Fruit fly (Drosophila melanogaster) whole organism, wandering third instar larva: ENCODE results near the gene trx.

Source experiments
- Abd-B ChIP-seq: fragments of >200 bp; optimal IDR thresholded peaks from 2 replicates; lab custom pipeline; 2017; ENCODE audit warnings: missing biosample characterization, missing genetic modification characterization
- CG32264 ChIP-seq: fragments of 200-800 bp; sonication (Bioruptor generic); optimal IDR thresholded peaks from 2 replicates; lab custom pipeline; 2016; ENCODE audit warnings: missing biosample characterization, missing genetic modification characterization
- CG9705 ChIP-seq: fragments of 200-800 bp; sonication (Bioruptor generic); optimal IDR thresholded peaks from 2 replicates; lab custom pipeline; 2018; ENCODE audit warnings: missing biosample characterization, mild to moderate bottlenecking, missing genetic modification characterization
- CrebA ChIP-seq: fragments of 200-800 bp; sonication (Bioruptor generic); optimal IDR thresholded peaks from 2 replicates; lab custom pipeline; 2016; ENCODE audit warnings: missing biosample characterization, mild to moderate bottlenecking, missing genetic modification characterization, borderline replicate concordance
- Dfd ChIP-seq: fragments of >200 bp; optimal IDR thresholded peaks from 2 replicates; lab custom pipeline; 2017; ENCODE audit warnings: missing biosample characterization, missing genetic modification characterization
- Dif ChIP-seq: fragments of 200-275, 200-300 bp; sonication (Bioruptor generic); optimal IDR thresholded peaks from 2 replicates; lab custom pipeline; 2018; ENCODE audit warnings: missing biosample characterization, missing genetic modification characterization; ENCODE audit not compliant: partially characterized antibody
- GATAd ChIP-seq: sonication (Bioruptor generic); optimal IDR thresholded peaks from 2 replicates; lab custom pipeline; 2016; ENCODE audit warnings: missing biosample characterization, missing genetic modification characterization
- HLH106 ChIP-seq: fragments of 200-800 bp; optimal IDR thresholded peaks from 3 replicates; lab custom pipeline; 2019; ENCODE audit warnings: missing biosample characterization, mild to moderate bottlenecking, missing genetic modification characterization, moderate library complexity
- Hr78 ChIP-seq: fragments of >200 bp; optimal IDR thresholded peaks from 2 replicates; lab custom pipeline; 2017; ENCODE audit warnings: missing biosample characterization, missing genetic modification characterization
- Hr83 ChIP-seq: fragments of 200-300 bp; sonication (Bioruptor generic); optimal IDR thresholded peaks from 2 replicates; lab custom pipeline; 2016; ENCODE audit warnings: missing biosample characterization, mild to moderate bottlenecking, missing genetic modification characterization, moderate library complexity; ENCODE audit not compliant: poor library complexity, severe bottlenecking
- Jra ChIP-seq: sonication (Bioruptor generic); optimal IDR thresholded peaks from 2 replicates; lab custom pipeline; 2016; ENCODE audit warnings: missing biosample characterization, missing genetic modification characterization
- Mio ChIP-seq: sonication (Bioruptor generic); optimal IDR thresholded peaks from 2 replicates; lab custom pipeline; 2016; ENCODE audit warnings: missing biosample characterization, missing genetic modification characterization
- N ChIP-seq: fragments of >200 bp; optimal IDR thresholded peaks from 2 replicates; lab custom pipeline; 2018; ENCODE audit warnings: missing biosample characterization, missing external identifiers, missing genetic modification characterization
- OdsH ChIP-seq: fragments of 200-800 bp; sonication (Bioruptor generic); optimal IDR thresholded peaks from 2 replicates; lab custom pipeline; 2016; ENCODE audit warnings: missing biosample characterization, mild to moderate bottlenecking, missing genetic modification characterization
- Rel ChIP-seq, 2 experiments: fragments of 200-800 bp; sonication (Bioruptor generic) in 1 of 2; optimal IDR thresholded peaks; 2 replicates in 1 of 2; 3 replicates in 1 of 2; lab custom pipeline; 2016 to 2019; ENCODE audit warnings: mild to moderate bottlenecking in 2 of 2, missing biosample characterization in 2 of 2, missing genetic modification characterization in 2 of 2, moderate library complexity in 1 of 2
- Sp1 ChIP-seq: fragments of 200-800 bp; sonication (Bioruptor generic); optimal IDR thresholded peaks from 3 replicates; lab custom pipeline; 2019; ENCODE audit warnings: missing biosample characterization, mild to moderate bottlenecking, missing genetic modification characterization, moderate library complexity
- Vsx2 ChIP-seq: fragments of 200-300, 225-300 bp; sonication (Bioruptor generic); optimal IDR thresholded peaks from 2 replicates; lab custom pipeline; 2018; ENCODE audit warnings: missing biosample characterization, missing genetic modification characterization; ENCODE audit not compliant: partially characterized antibody
- br ChIP-seq: fragments of 200-800 bp; sonication (Bioruptor generic); optimal IDR thresholded peaks from 2 replicates; lab custom pipeline; 2016; ENCODE audit warnings: missing biosample characterization, missing genetic modification characterization
- dl ChIP-seq, 2 experiments: fragments of 175-275, 200-275 bp in 1 of 2; fragments of 200-275 bp in 1 of 2; sonication (Bioruptor generic); optimal IDR thresholded peaks; lab custom pipeline; 2018; ENCODE audit warnings: mild to moderate bottlenecking in 2 of 2, missing biosample characterization in 2 of 2, missing genetic modification characterization in 2 of 2, moderate library complexity in 2 of 2; ENCODE audit not compliant: partially characterized antibody in 2 of 2, insufficient read depth in 1 of 2
- dmrt93B ChIP-seq: fragments of 200-800 bp; sonication (Bioruptor generic); optimal IDR thresholded peaks from 2 replicates; lab custom pipeline; 2018; ENCODE audit warnings: missing biosample characterization, mild to moderate bottlenecking, missing genetic modification characterization
- dsf ChIP-seq: sonication (Bioruptor generic); optimal IDR thresholded peaks from 2 replicates; lab custom pipeline; 2016; ENCODE audit warnings: missing biosample characterization, missing genetic modification characterization, borderline replicate concordance
- ey ChIP-seq: fragments of 200-800 bp; sonication (Bioruptor generic); optimal IDR thresholded peaks from 2 replicates; lab custom pipeline; 2016; ENCODE audit warnings: missing biosample characterization, missing genetic modification characterization
- foxo ChIP-seq, 2 experiments: fragments of 200-800 bp; sonication (Bioruptor generic); optimal IDR thresholded peaks; 2 replicates in 1 of 2; 3 replicates in 1 of 2; lab custom pipeline; 2016 to 2017; ENCODE audit warnings: missing biosample characterization in 2 of 2, missing genetic modification characterization in 2 of 2
- fru ChIP-seq: fragments of 200-800 bp; sonication (Bioruptor generic); optimal IDR thresholded peaks from 3 replicates; lab custom pipeline; 2016; ENCODE audit warnings: missing biosample characterization, mild to moderate bottlenecking, missing genetic modification characterization
- h ChIP-seq: fragments of 200-800 bp; sonication (Bioruptor generic); optimal IDR thresholded peaks from 3 replicates; lab custom pipeline; 2016; ENCODE audit warnings: missing biosample characterization, mild to moderate bottlenecking, missing genetic modification characterization
- jim ChIP-seq: fragments of 175-275, 200-325 bp; sonication (Bioruptor generic); optimal IDR thresholded peaks from 2 replicates; lab custom pipeline; 2016; ENCODE audit warnings: missing biosample characterization, mild to moderate bottlenecking, missing genetic modification characterization
- lola ChIP-seq: fragments of >200 bp; optimal IDR thresholded peaks from 2 replicates; lab custom pipeline; 2017; ENCODE audit warnings: missing biosample characterization, missing genetic modification characterization
- pan ChIP-seq: fragments of >200 bp; optimal IDR thresholded peaks from 2 replicates; lab custom pipeline; 2017
- psq ChIP-seq: fragments of 200-800 bp; sonication (Bioruptor generic); optimal IDR thresholded peaks from 3 replicates; lab custom pipeline; 2017; ENCODE audit warnings: missing biosample characterization, mild to moderate bottlenecking, missing genetic modification characterization, moderate library complexity
- sage ChIP-seq: fragments of 200-800 bp; sonication (Bioruptor generic); optimal IDR thresholded peaks from 2 replicates; lab custom pipeline; 2016; ENCODE audit warnings: missing biosample characterization, mild to moderate bottlenecking, missing genetic modification characterization
- tai ChIP-seq: sonication (Bioruptor generic); optimal IDR thresholded peaks from 2 replicates; lab custom pipeline; 2016; ENCODE audit warnings: missing biosample characterization, missing genetic modification characterization
- woc ChIP-seq: sonication (Bioruptor generic); optimal IDR thresholded peaks from 2 replicates; lab custom pipeline; 2016; ENCODE audit warnings: missing biosample characterization, mild to moderate bottlenecking, missing genetic modification characterization

The trx gene

DNA sequence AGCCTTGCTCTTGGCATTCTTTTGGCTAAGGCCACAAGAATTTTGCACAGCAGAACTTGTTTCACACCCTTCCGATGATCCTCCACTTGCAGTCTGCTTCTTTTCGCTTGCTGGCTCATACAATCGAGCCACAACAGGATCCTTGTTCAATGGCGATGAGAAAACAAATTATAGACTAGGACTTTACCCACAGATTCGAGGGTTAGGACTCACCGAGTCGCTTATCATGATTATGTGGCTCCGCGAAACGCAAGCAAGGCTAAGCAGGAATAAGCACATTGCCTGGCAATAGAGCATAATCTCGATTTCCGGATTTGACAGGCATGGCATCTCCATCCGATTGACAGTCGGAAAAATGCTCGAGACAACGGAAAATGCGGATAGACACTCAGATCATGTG is 24.6 kb downstream of the trx start, which contains the start of the genes CG14839 and CG14841:
Gene CG14839, plus strand, starts transcription at position 301 of the 400 bp plus-strand sequence.
Gene CG14841, minus strand, starts transcription at position 332 of the 400 bp plus-strand sequence.
- TF ChIP-seq dsf, result no peak
- no peak for TF ChIP-seq CrebA
- TF ChIP-seq HLH106, result no peak
- TF ChIP-seq br (GFP tag; lab: Kevin White, UChicago), result no peak
- TF ChIP-seq foxo (GFP tag; optimal IDR thresholded peaks at IDR 0.05; lab: Kevin White, UChicago), result no peak
- TF ChIP-seq Abd-B (GFP tag; lab: Kevin White, UChicago), result no peak
- no peak for TF ChIP-seq fru (GFP tag; lab: Kevin White, UChicago)
- TF ChIP-seq sage (GFP tag; lab: Kevin White, UChicago), result no peak
- no peak for TF ChIP-seq Dfd
- no peak for TF ChIP-seq Hr83 (GFP tag; lab: Kevin White, UChicago)

DNA sequence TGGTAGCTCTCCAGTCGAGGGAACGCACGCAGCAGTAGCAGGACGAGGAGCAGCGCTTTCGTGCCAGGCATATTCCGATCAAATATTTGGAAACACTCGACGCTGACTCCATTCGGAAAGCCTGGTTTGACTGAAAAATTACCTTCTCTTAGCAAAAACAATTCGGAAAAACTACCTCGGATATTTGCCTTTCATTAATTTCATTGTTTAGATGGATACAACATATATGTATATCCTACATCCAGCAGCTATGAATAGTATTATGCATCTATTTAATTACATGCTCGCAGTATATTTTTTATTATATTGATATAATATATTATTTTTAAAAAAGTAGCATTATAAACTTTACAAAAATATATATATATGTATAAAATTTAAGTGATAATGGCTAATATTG is 25.6 kb downstream of the trx start, which contains the start of gene CG14840:
Gene CG14840, minus strand, starts transcription at position 101 of the 400 bp plus-strand sequence.
- TF ChIP-seq Mio (no peak), psq (no peak), Sp1 (no peak), OdsH (GFP tag; lab: Kevin White, UChicago) (no peak), CrebA (no peak), Hr83 (GFP tag; lab: Kevin White, UChicago) (no peak), h (GFP tag; lab: Kevin White, UChicago) (no peak), dmrt93B (GFP tag; lab: Kevin White, UChicago) (no peak), ey (no peak), N (GFP tag; lab: Kevin White, UChicago) (no peak)
- TF ChIP-seq, all 38 proteins: peak for 0

DNA sequence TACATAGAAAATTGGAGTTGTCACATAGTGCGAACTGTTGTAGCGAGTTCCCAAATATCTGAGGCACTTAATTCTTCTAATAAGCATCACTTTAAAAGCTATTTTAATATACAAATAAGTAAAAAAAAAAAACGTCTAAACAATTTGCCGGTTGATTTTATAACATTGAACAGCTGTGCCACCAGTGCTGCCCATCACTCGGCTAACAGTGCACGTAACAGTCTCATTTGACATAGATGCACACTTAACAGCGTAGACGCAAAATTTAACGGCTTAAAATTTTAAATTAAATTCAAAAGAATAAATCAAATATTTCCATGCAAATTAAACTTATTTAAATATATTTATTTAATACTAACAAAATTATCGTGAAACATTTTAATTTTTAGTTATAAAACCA is 26.9 kb downstream of the trx start, which contains the start of gene MetRS-m:
Gene MetRS-m, minus strand, starts transcription at position 171 of the 400 bp plus-strand sequence.
- TF ChIP-seq lola (no peak), h (GFP tag; lab: Kevin White, UChicago) (no peak), tai (GFP tag; lab: Kevin White, UChicago) (no peak), sage (GFP tag; lab: Kevin White, UChicago) (peak; percentile 31)

DNA sequence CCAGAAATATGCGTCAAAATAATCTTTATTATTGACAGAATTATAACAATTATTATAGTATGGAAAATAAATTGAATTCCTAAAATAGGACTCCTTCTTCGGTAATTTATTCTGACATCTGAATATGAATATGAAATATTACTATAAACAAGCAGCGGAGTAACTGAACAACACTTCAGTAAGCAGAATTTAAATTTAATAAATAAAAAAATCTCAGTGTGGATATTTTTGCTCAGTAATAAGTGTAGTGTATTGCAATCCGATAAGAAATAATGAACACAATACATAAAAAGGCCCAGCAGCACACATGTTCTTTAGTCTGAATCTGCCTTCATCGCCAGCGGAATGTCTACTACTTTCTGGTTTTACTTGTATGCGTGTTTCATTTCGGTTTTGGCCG is 30.9 kb downstream of the trx start, which contains the start of gene CG43179:
Gene CG43179, plus strand, starts transcription at position 301 of the 400 bp plus-strand sequence.
- TF ChIP-seq Hr78 (GFP tag; lab: Kevin White, UChicago), result no peak
- TF ChIP-seq Rel (GFP tag; optimal IDR thresholded peaks at IDR 0.05; lab: Kevin White, UChicago), result no peak
- TF ChIP-seq Rel (tag; optimal IDR thresholded peaks at IDR 0.05; lab: Kevin White, UChicago), result no peak
- no peak for TF ChIP-seq HLH106
- no peak for TF ChIP-seq br (GFP tag; lab: Kevin White, UChicago)
- TF ChIP-seq OdsH (GFP tag; lab: Kevin White, UChicago), result no peak
- no peak for TF ChIP-seq Dfd
- TF ChIP-seq h (GFP tag; lab: Kevin White, UChicago), result no peak
- TF ChIP-seq, all 38 proteins: peak for 0

DNA sequence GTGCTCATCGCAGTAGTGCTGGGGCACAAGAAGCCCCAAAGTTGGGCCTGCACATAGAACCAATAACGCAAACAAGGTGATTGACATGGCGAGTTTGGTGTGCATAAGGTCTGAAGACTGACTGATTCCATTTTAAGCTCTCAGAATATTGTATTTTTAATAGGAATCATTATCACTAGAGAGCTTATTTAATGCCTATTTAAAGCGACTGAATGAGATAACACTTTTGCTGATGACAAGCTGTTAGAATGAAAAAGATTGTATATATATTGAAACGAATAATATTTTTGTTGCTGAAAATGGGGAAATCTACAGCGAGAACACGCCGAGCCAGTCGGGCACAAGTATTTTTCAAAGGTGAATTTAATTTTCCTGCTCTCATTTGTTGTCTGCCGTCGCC is 41.3 kb downstream of the trx start, which contains the start of gene CG9616:
Gene CG9616, minus strand, starts transcription at position 101 of the 400 bp plus-strand sequence.
- TF ChIP-seq Dif (GFP tag; lab: Kevin White, UChicago), result no peak

DNA sequence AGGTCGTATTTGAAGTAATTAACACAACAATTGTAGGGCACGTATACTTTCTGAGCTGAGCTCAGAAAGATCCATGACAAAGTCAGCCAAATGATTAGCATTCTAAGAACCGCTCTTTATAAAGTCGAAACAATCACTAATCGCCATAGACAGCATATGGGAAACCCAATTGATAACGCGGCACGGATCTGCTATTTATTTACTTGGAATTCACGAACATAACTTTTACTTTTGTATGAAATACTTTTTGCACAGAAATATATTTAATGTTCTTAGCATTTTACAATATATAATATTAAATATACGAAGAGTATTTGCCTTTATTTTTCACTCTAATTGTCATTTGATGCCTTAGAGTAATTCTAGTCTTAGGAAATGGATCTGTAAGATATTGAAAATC is 42.1 kb downstream of the trx start, which contains the start of gene CG43291:
Gene CG43291, minus strand, starts transcription at position 101 of the 400 bp plus-strand sequence.
- no peak for TF ChIP-seq Vsx2 (GFP tag; lab: Kevin White, UChicago)
- TF ChIP-seq jim (GFP tag; lab: Kevin White, UChicago), result no peak
- TF ChIP-seq CG9705 (GFP tag; lab: Kevin White, UChicago), result no peak
- no peak for TF ChIP-seq psq
- no peak for TF ChIP-seq tai (GFP tag; lab: Kevin White, UChicago)
- TF ChIP-seq Jra, result no peak
- TF ChIP-seq br (GFP tag; lab: Kevin White, UChicago), result no peak
- TF ChIP-seq woc, result no peak
- TF ChIP-seq Dif (GFP tag; lab: Kevin White, UChicago), result no peak
- TF ChIP-seq Rel (GFP tag; optimal IDR thresholded peaks at IDR 0.05; lab: Kevin White, UChicago), result no peak
- no peak for TF ChIP-seq Rel (tag; optimal IDR thresholded peaks at IDR 0.05; lab: Kevin White, UChicago)
- no peak for TF ChIP-seq pan (lab: Kevin White, UChicago)
- no peak for TF ChIP-seq Sp1
- no peak for TF ChIP-seq ey
- TF ChIP-seq GATAd (GFP tag; lab: Kevin White, UChicago), result no peak
- TF ChIP-seq dl (GFP tag; optimal IDR thresholded peaks at IDR 0.05; lab: Kevin White, UChicago; ENCODE audit: insufficient read depth in 1 of 2, partially characterized antibody in 2 of 2), result no peak
- TF ChIP-seq Hr78 (GFP tag; lab: Kevin White, UChicago), result no peak
- no peak for TF ChIP-seq dsf
- TF ChIP-seq CG32264 (GFP tag; lab: Kevin White, UChicago), result no peak
